Worm (Caenorhabditis elegans) whole organism, mixed stage, embryonic: Measurements from ENCODE around the gene Y55F3BL.6.

Experiments used
- lsy-2 ChIP-seq: fragments of 150-350 bp; optimal IDR thresholded peaks from 2 replicates; lab custom pipeline; 2014; ENCODE audit warnings: missing biosample characterization, missing genetic modification characterization
- mab-5 ChIP-seq: fragments of 150-350 bp; optimal IDR thresholded peaks from 2 replicates; lab custom pipeline; 2014; ENCODE audit warnings: missing biosample characterization, missing genetic modification characterization
- nhr-28 ChIP-seq: fragments of 150-350 bp; optimal IDR thresholded peaks from 2 replicates; lab custom pipeline; 2014; ENCODE audit warnings: missing biosample characterization, missing genetic modification characterization
- nhr-76 ChIP-seq: sonication (generic microtip); optimal IDR thresholded peaks from 2 replicates; lab custom pipeline; 2017; ENCODE audit warnings: missing biosample characterization, missing genetic modification characterization
- snpc-4 ChIP-seq: fragments of 150-350 bp; optimal IDR thresholded peaks from 2 replicates; lab custom pipeline; 2014; ENCODE audit warnings: missing biosample characterization, missing genetic modification characterization
- unc-39 ChIP-seq: fragments of 150-350 bp; optimal IDR thresholded peaks from 2 replicates; lab custom pipeline; 2014; ENCODE audit warnings: missing biosample characterization, missing genetic modification characterization
- unc-62 ChIP-seq: fragments of 150-350 bp; optimal IDR thresholded peaks from 2 replicates; lab custom pipeline; 2014; ENCODE audit warnings: missing biosample characterization, missing genetic modification reagents, missing genetic modification characterization

- TF ChIP-seq unc-62 (GFP tag; lab: Kevin White, UChicago) (no peak), snpc-4 (no peak), lsy-2 (tag; lab: Kevin White, UChicago) (no peak), mab-5 (tag; lab: Kevin White, UChicago) (no peak), nhr-28 (tag; lab: Kevin White, UChicago) (no peak), nhr-76 (no peak), unc-39 (tag; lab: Kevin White, UChicago) (no peak)
These were observed 12.6 kb downstream of the Y55F3BL.6 start, which contains the start of gene F56B3.4 for ce11 chrIV:794275-794674.
